Fruit fly (Drosophila melanogaster) whole organism, embryonic: ENCODE data around the gene CG12608.

Experiments
- Abd-B ChIP-seq: fragments of 200-800 bp; sonication (Bioruptor generic); optimal IDR thresholded peaks from 2 replicates; lab custom pipeline; 2018; ENCODE audit warnings: missing biosample characterization, mild to moderate bottlenecking, missing genetic modification characterization, moderate library complexity
- CG10209 ChIP-seq: fragments of 200-800 bp; sonication (Bioruptor generic); optimal IDR thresholded peaks from 3 replicates; lab custom pipeline; 2017; ENCODE audit warnings: missing biosample characterization, mild to moderate bottlenecking, missing genetic modification characterization, missing genetic modification reagents
- CG11504 ChIP-seq: fragments of 200-800 bp; sonication (Bioruptor generic); optimal IDR thresholded peaks from 3 replicates; lab custom pipeline; 2019; ENCODE audit warnings: missing biosample characterization, mild to moderate bottlenecking, missing genetic modification characterization, moderate library complexity
- CG11723 ChIP-seq: fragments of 200-800 bp; sonication (Bioruptor generic); optimal IDR thresholded peaks from 2 replicates; lab custom pipeline; 2017; ENCODE audit warnings: missing biosample characterization, mild to moderate bottlenecking, missing genetic modification characterization
- CG12659 ChIP-seq: fragments of 200-800 bp; sonication (Bioruptor generic); optimal IDR thresholded peaks from 3 replicates; lab custom pipeline; 2017; ENCODE audit warnings: mild to moderate bottlenecking, missing biosample characterization, missing genetic modification reagents, missing genetic modification characterization
- CG12744 ChIP-seq: fragments of 200-800 bp; sonication (Bioruptor generic); optimal IDR thresholded peaks from 2 replicates; lab custom pipeline; 2016; ENCODE audit warnings: missing biosample characterization, missing genetic modification characterization
- CG13287 ChIP-seq: fragments of 200-800 bp; sonication (Bioruptor generic); IDR thresholded peaks from 2 replicates; pipeline ENCODE4 v1.3.6; 2022; ENCODE audit warnings: missing biosample characterization, missing genetic modification characterization; ENCODE audit not compliant: partially characterized antibody
- CG13424 ChIP-seq: fragments of 200-800 bp; sonication (Bioruptor generic); optimal IDR thresholded peaks from 2 replicates; lab custom pipeline; 2019; ENCODE audit warnings: missing biosample characterization, mild to moderate bottlenecking, missing genetic modification characterization, moderate library complexity
- CG13775 ChIP-seq: fragments of 200-800 bp; sonication (Bioruptor generic); optimal IDR thresholded peaks from 3 replicates; lab custom pipeline; 2017; ENCODE audit warnings: missing biosample characterization, mild to moderate bottlenecking, missing genetic modification characterization
- CG14710 ChIP-seq: fragments of 200-800 bp; sonication (Bioruptor generic); optimal IDR thresholded peaks from 3 replicates; lab custom pipeline; 2019; ENCODE audit warnings: missing biosample characterization, mild to moderate bottlenecking, missing genetic modification characterization, moderate library complexity
- CG14965 ChIP-seq: fragments of 200-800 bp; sonication (Bioruptor generic); optimal IDR thresholded peaks from 2 replicates; lab custom pipeline; 2016; ENCODE audit warnings: missing biosample characterization, missing genetic modification characterization, borderline replicate concordance
- CG16815 ChIP-seq: fragments of 200-800 bp; sonication (Bioruptor generic); optimal IDR thresholded peaks from 3 replicates; lab custom pipeline; 2017; ENCODE audit warnings: missing biosample characterization, mild to moderate bottlenecking, missing genetic modification characterization
- CG17361 ChIP-seq: fragments of 200-800 bp; sonication (Bioruptor generic); IDR thresholded peaks from 3 replicates; pipeline ENCODE4 v1.3.6; 2022; ENCODE audit warnings: missing biosample characterization, missing genetic modification characterization
- CG2712 ChIP-seq: fragments of 200-800 bp; optimal IDR thresholded peaks from 3 replicates; lab custom pipeline; 2019; ENCODE audit warnings: missing biosample characterization, mild to moderate bottlenecking, missing genetic modification characterization, moderate library complexity
- CG2875 ChIP-seq: fragments of 200-800 bp; sonication (Bioruptor generic); optimal IDR thresholded peaks from 2 replicates; lab custom pipeline; 2017; ENCODE audit warnings: missing biosample characterization, mild to moderate bottlenecking, missing genetic modification characterization, missing genetic modification reagents
- CG33557 ChIP-seq: fragments of 200-800 bp; sonication (Bioruptor generic); optimal IDR thresholded peaks from 2 replicates; lab custom pipeline; 2019; ENCODE audit warnings: missing biosample characterization, mild to moderate bottlenecking, missing genetic modification characterization, moderate library complexity
- CG3995 ChIP-seq: fragments of 200-800 bp; sonication (Bioruptor generic); optimal IDR thresholded peaks from 3 replicates; lab custom pipeline; 2016; ENCODE audit warnings: missing biosample characterization, missing genetic modification characterization
- CG4424 ChIP-seq: fragments of 200-800 bp; sonication (Bioruptor generic); optimal IDR thresholded peaks from 3 replicates; lab custom pipeline; 2016; ENCODE audit warnings: missing biosample characterization, missing genetic modification characterization
- CG5953 ChIP-seq: fragments of 200-800 bp; sonication (Bioruptor generic); IDR thresholded peaks from 2 replicates; pipeline ENCODE4 v1.3.6; 2022; ENCODE audit warnings: missing biosample characterization, missing genetic modification characterization
- CG6654 ChIP-seq: fragments of 200-800 bp; sonication (Bioruptor generic); optimal IDR thresholded peaks from 2 replicates; lab custom pipeline; 2017; ENCODE audit warnings: missing biosample characterization, mild to moderate bottlenecking, missing genetic modification characterization
- CG7357 ChIP-seq: fragments of 200-800 bp; sonication (Bioruptor generic); IDR thresholded peaks from 3 replicates; pipeline ENCODE4 v1.3.6; 2022; ENCODE audit warnings: missing biosample characterization, missing genetic modification characterization
- CG7556 ChIP-seq: fragments of 200-800 bp; sonication (Bioruptor generic); optimal IDR thresholded peaks from 2 replicates; lab custom pipeline; 2017; ENCODE audit warnings: missing biosample characterization, mild to moderate bottlenecking, missing genetic modification characterization
- CG8924 ChIP-seq: fragments of 200-800 bp; optimal IDR thresholded peaks from 3 replicates; lab custom pipeline; 2019; ENCODE audit warnings: missing biosample characterization, mild to moderate bottlenecking, missing genetic modification characterization, moderate library complexity
- CoRest ChIP-seq: fragments of 200-800 bp; sonication (Bioruptor generic); optimal IDR thresholded peaks from 3 replicates; lab custom pipeline; 2018; ENCODE audit warnings: missing biosample characterization, mild to moderate bottlenecking, missing genetic modification characterization, moderate library complexity
- D19A ChIP-seq: fragments of 200-800 bp; optimal IDR thresholded peaks from 3 replicates; lab custom pipeline; 2019; ENCODE audit warnings: missing biosample characterization, mild to moderate bottlenecking, missing genetic modification characterization, moderate library complexity
- Dfd ChIP-seq, 2 experiments: fragments of >200 bp; optimal IDR thresholded peaks; 2 replicates each; lab custom pipeline; 2017; ENCODE audit warnings: missing biosample characterization in 2 of 2, missing genetic modification characterization in 2 of 2
- HLH4C ChIP-seq: fragments of 200-800 bp; sonication (Bioruptor generic); IDR thresholded peaks from 3 replicates; pipeline ENCODE4 v1.3.6; 2022; ENCODE audit warnings: missing biosample characterization, missing genetic modification characterization; ENCODE audit not compliant: partially characterized antibody
- Hr3 ChIP-seq: fragments of 200-800 bp; sonication (Bioruptor generic); optimal IDR thresholded peaks from 3 replicates; lab custom pipeline; 2016; ENCODE audit warnings: missing biosample characterization, missing genetic modification characterization
- MBD-R2 ChIP-seq: fragments of 200-800 bp; sonication (Bioruptor generic); IDR thresholded peaks from 2 replicates; pipeline ENCODE4 v1.3.6; 2022; ENCODE audit warnings: missing biosample characterization, missing genetic modification characterization
- Max ChIP-seq: fragments of 200-800 bp; sonication (Bioruptor generic); optimal IDR thresholded peaks from 2 replicates; lab custom pipeline; 2016; ENCODE audit warnings: missing biosample characterization, mild to moderate bottlenecking, missing genetic modification characterization
- Nf-YC ChIP-seq: fragments of 200-800 bp; optimal IDR thresholded peaks from 3 replicates; lab custom pipeline; 2019; ENCODE audit warnings: missing biosample characterization, mild to moderate bottlenecking, missing genetic modification characterization, moderate library complexity
- Sox102F ChIP-seq: fragments of 200-800 bp; sonication (Bioruptor generic); optimal IDR thresholded peaks from 2 replicates; lab custom pipeline; 2018; ENCODE audit warnings: missing biosample characterization, mild to moderate bottlenecking, missing genetic modification characterization, moderate library complexity
- Spps ChIP-seq: fragments of 200-800 bp; sonication (Bioruptor generic); optimal IDR thresholded peaks from 2 replicates; lab custom pipeline; 2018; ENCODE audit warnings: missing biosample characterization, mild to moderate bottlenecking, missing genetic modification characterization
- Ssrp ChIP-seq: fragments of 200-800 bp; sonication (Bioruptor generic); optimal IDR thresholded peaks from 2 replicates; lab custom pipeline; 2018; ENCODE audit warnings: missing biosample characterization, mild to moderate bottlenecking, missing genetic modification characterization, moderate library complexity
- Trl ChIP-seq, 3 experiments: fragments of >200 bp in 2 of 3; fragments of 200-800 bp in 1 of 3; sonication (Bioruptor generic) in 1 of 3; optimal IDR thresholded peaks; 2 replicates in 1 of 3; 3 replicates in 2 of 3; lab custom pipeline; 2016 to 2017; ENCODE audit warnings: missing biosample characterization in 1 of 3, missing genetic modification characterization in 1 of 3
- bab2 ChIP-seq: fragments of 200-800 bp; sonication (Bioruptor generic); optimal IDR thresholded peaks from 2 replicates; lab custom pipeline; 2016; ENCODE audit warnings: missing biosample characterization, missing genetic modification characterization
- dan ChIP-seq: fragments of 200-800 bp; sonication (Bioruptor generic); IDR thresholded peaks from 2 replicates; pipeline ENCODE4 v1.3.6; 2022; ENCODE audit warnings: missing biosample characterization, missing genetic modification characterization
- dati ChIP-seq: fragments of 200-800 bp; sonication (Bioruptor generic); IDR thresholded peaks from 2 replicates; pipeline ENCODE4 v1.3.6; 2022; ENCODE audit warnings: missing biosample characterization, missing genetic modification characterization
- dysf ChIP-seq: fragments of 200-800 bp; sonication (Bioruptor generic); IDR thresholded peaks from 3 replicates; pipeline ENCODE4 v1.3.6; 2022; ENCODE audit warnings: missing biosample characterization, missing genetic modification characterization
- eve ChIP-seq, 2 experiments: fragments of >200 bp; optimal IDR thresholded peaks; 2 replicates each; lab custom pipeline; 2017; ENCODE audit warnings: missing biosample characterization in 2 of 2, missing genetic modification characterization in 2 of 2
- gcm2 ChIP-seq: fragments of 200-800 bp; sonication (Bioruptor generic); optimal IDR thresholded peaks from 2 replicates; lab custom pipeline; 2016; ENCODE audit warnings: missing biosample characterization, missing genetic modification characterization
- gt ChIP-seq: fragments of 200-800 bp; sonication (Bioruptor generic); IDR thresholded peaks from 2 replicates; pipeline ENCODE4 v1.3.6; 2022; ENCODE audit warnings: missing biosample characterization, missing genetic modification characterization
- hth ChIP-seq: fragments of >200 bp; optimal IDR thresholded peaks from 2 replicates; lab custom pipeline; 2017; ENCODE audit warnings: inconsistent platforms
- lab ChIP-seq: fragments of 200-800 bp; sonication (Bioruptor generic); optimal IDR thresholded peaks from 3 replicates; lab custom pipeline; 2017; ENCODE audit warnings: missing biosample characterization, missing genetic modification characterization, mild to moderate bottlenecking, moderate library complexity, missing genetic modification reagents
- lola ChIP-seq, 3 experiments: fragments of >200 bp in 2 of 3; fragments of 200-800 bp in 1 of 3; sonication (Bioruptor generic) in 1 of 3; optimal IDR thresholded peaks; 2 replicates each; lab custom pipeline; 2017 to 2019; ENCODE audit warnings: missing biosample characterization in 3 of 3, missing genetic modification characterization in 3 of 3, mild to moderate bottlenecking in 1 of 3, moderate library complexity in 1 of 3
- nmo ChIP-seq: fragments of 200-800 bp; sonication (Bioruptor generic); optimal IDR thresholded peaks from 2 replicates; lab custom pipeline; 2018; ENCODE audit warnings: missing biosample characterization, mild to moderate bottlenecking, missing genetic modification characterization, moderate library complexity
- schlank ChIP-seq: fragments of 200-800 bp; sonication (Bioruptor generic); optimal IDR thresholded peaks from 2 replicates; lab custom pipeline; 2018; ENCODE audit warnings: missing biosample characterization, mild to moderate bottlenecking, missing genetic modification characterization
- sens ChIP-seq: fragments of 200-800 bp; sonication (Bioruptor generic); peaks from one replicate; lab custom pipeline; 2016; ENCODE audit warnings: missing biosample characterization, missing genetic modification characterization
- sens-2 ChIP-seq: fragments of 200-800 bp; sonication (Bioruptor generic); IDR thresholded peaks from 2 replicates; pipeline ENCODE4 v1.3.6; 2022; ENCODE audit warnings: missing biosample characterization, missing genetic modification characterization
- slbo ChIP-seq: fragments of 200-800 bp; sonication (Bioruptor generic); IDR thresholded peaks from 2 replicates; pipeline ENCODE4 v1.3.6; 2022; ENCODE audit warnings: missing biosample characterization, missing genetic modification characterization
- usp ChIP-seq: fragments of >200 bp; optimal IDR thresholded peaks from 2 replicates; lab custom pipeline; 2017; ENCODE audit warnings: missing biosample characterization, missing genetic modification characterization
- zf30C ChIP-seq: fragments of 200-800 bp; sonication (Bioruptor generic); optimal IDR thresholded peaks from 3 replicates; lab custom pipeline; 2018; ENCODE audit warnings: missing biosample characterization, mild to moderate bottlenecking, missing genetic modification characterization

CG12608 gene

DNA sequence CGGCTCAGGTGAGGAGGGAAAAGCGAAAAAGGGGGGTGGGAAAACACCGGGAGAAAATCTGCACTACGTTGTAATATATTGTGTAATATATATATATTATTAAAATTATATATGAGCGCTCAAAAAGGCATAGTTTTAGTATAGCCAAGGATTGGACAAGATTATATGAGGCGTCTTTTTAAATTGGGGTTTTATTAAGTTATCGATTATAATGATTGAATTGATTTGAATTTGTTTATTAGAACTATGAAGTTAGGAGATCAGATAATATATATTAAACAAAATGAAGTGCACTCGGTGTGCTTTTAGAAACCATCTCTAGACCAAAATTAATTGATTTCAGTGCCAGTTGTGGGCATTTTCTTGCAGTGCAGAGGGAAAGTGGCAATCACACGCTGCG is 19.2 kb upstream of the CG12608 start (continued):
- TF ChIP-seq Dfd (GFP tag; optimal IDR thresholded peaks at IDR 0.05; lab: Kevin White, UChicago) (no peak), sens-2 (no peak), D19A (tag; lab: Kevin White, UChicago) (peak; percentile 10), nmo (peak; percentile 48), CG17361 (peak; percentile 67), Hr3 (GFP tag; lab: Kevin White, UChicago) (peak; percentile 3), CG12659 (GFP tag; lab: Kevin White, UChicago) (peak; percentile 6), CG13287 (GFP tag; lab: Robert Waterston, UW) (no peak), Sox102F (GFP tag; lab: Kevin White, UChicago) (peak; percentile 12), CG13424 (tag; lab: Kevin White, UChicago) (peak; percentile 33), Nf-YC (tag; lab: Kevin White, UChicago) (no peak), hth (lab: Kevin White, UChicago) (no peak), CG16815 (GFP tag; lab: Kevin White, UChicago) (no peak), gcm2 (GFP tag; lab: Kevin White, UChicago) (no peak), CG33557 (GFP tag; lab: Kevin White, UChicago) (no peak), CG11504 (peak; percentile 54), CG3995 (no peak), lola (GFP tag; optimal IDR thresholded peaks at IDR 0.05; lab: Kevin White, UChicago) (peak in 1 of 3 experiments; percentile 46), Trl (optimal IDR thresholded peaks at IDR 0.05; lab: Kevin White, UChicago) (no peak), Trl (GFP tag; optimal IDR thresholded peaks at IDR 0.05; lab: Kevin White, UChicago) (no peak), Ssrp (tag; lab: Kevin White, UChicago) (peak; percentile 17), CG2712 (peak; percentile 28), lab (GFP tag; lab: Kevin White, UChicago) (peak; percentile 5), CG7556 (GFP tag; lab: Kevin White, UChicago) (peak; percentile 45), dan (no peak), CG14710 (tag; lab: Kevin White, UChicago) (peak; percentile 31), CG7357 (GFP tag; lab: Robert Waterston, UW) (no peak), gt (GFP tag; lab: Robert Waterston, UW) (no peak), CoRest (tag; lab: Kevin White, UChicago) (peak; percentile 38), usp (no peak), sens (GFP tag; lab: Kevin White, UChicago) (peak; percentile 17), CG8924 (peak; percentile 8), eve (GFP tag; optimal IDR thresholded peaks at IDR 0.05; lab: Kevin White, UChicago) (no peak), CG13775 (no peak), slbo (GFP tag; lab: Robert Waterston, UW) (peak; percentile 17; the same call in 1 of the 2 replicates)

DNA sequence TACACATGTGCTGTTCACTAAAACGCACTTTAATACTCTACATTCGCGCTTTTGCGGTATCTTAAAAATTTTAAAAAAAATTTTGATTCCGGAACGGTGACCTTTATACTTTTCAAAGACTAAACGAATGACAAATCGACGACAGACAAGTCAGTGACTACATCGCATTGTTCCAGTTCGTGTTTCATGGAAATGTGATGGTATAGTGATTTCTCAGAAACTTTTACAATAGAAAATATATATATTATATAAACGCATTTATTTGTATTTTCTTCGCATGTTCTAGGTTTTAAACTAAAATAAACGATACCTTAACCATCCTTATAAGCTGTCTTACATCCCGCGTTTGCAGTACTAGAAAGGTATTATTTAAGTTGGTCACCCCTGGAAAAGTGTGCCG is 16.5 kb upstream of the CG12608 start, which contains the start of gene Pp1-13C:
Pp1-13C (minus strand) TSS at position 101 of the 400 bp plus-strand sequence.
- no peak for TF ChIP-seq dysf (GFP tag; lab: Robert Waterston, UW)
- no peak for TF ChIP-seq CG5953
- no peak for TF ChIP-seq CG11723 (GFP tag; lab: Kevin White, UChicago)
- TF ChIP-seq dati (GFP tag; lab: Robert Waterston, UW), result no peak
- no peak for TF ChIP-seq CG12744
- TF ChIP-seq Abd-B (GFP tag; lab: Kevin White, UChicago), result no peak
- TF ChIP-seq MBD-R2 (GFP tag; lab: Robert Waterston, UW), result no peak
- no peak for TF ChIP-seq CG6654 (GFP tag; lab: Kevin White, UChicago)
- TF ChIP-seq CG14965 (GFP tag; lab: Kevin White, UChicago), result no peak
- TF ChIP-seq CG4424 (GFP tag; lab: Kevin White, UChicago), result no peak
- no peak for TF ChIP-seq zf30C (GFP tag; lab: Kevin White, UChicago)
- TF ChIP-seq Spps, result no peak
- TF ChIP-seq CG2875 (GFP tag; lab: Kevin White, UChicago), result no peak
- no peak for TF ChIP-seq HLH4C
- TF ChIP-seq CG10209 (GFP tag; lab: Kevin White, UChicago), result no peak
- TF ChIP-seq bab2 (GFP tag; lab: Kevin White, UChicago), result no peak
- TF ChIP-seq schlank (tag; lab: Kevin White, UChicago), result no peak
- TF ChIP-seq Max (GFP tag; lab: Kevin White, UChicago), result no peak
